Fruit fly (Drosophila melanogaster): ENCODE results near the gene dgt4.

dgt4 gene

DNA sequence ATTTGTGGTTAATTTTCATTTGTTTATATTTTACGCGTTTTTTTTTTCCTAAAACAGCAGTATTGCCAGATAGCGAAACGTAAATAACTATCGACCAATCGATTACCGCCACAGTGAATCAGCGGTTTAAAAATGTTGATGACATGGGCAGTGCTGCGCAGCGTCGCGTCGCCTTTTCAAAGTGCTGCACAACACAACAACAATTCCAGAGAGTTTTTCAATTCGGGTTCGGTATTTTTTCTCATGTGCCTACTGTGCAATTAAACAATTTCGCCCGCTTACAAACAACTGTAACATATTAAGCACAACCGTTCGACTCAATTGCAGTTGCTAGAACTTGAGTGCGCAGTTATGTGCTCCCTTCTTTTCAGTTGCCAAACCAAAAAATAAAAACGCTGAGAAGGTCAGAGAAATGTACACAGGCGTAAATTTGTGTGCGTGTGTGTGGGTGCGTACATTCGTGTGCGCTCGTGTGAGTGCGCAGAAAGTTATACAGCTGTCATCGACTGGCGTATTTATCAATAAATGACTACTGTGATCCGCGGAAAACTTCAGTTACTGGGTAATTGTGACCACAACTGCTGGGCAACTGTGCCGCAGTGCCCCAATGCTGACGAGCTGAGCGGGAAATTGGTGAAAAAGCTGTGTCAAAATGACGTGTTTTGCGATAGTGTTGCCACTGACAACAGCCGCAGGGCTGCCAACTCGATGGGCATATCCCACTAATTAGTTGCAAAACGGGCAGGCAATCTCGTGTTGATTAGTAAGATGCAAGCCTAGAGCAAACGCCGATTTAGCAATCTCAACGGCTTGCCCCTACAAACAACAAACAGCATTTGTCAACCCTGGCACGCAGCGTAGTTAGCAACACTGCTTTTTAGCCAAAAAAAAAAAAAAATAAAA, 3.6 kb downstream of the dgt4 start, which contains the start of the genes tyf and Tip60 (continued):
- TF ChIP-seq CG6765 (GFP tag; optimal IDR thresholded peaks at IDR 0.05) = no peak
- TF ChIP-seq tup (GFP tag; optimal IDR thresholded peaks at IDR 0.05) = no peak
- TF ChIP-seq BtbVII (GFP tag; optimal IDR thresholded peaks at IDR 0.05) = no peak
- TF ChIP-seq CG14860 (GFP tag; IDR thresholded peaks at IDR 0.05; ENCODE audit: partially characterized antibody) = peak; percentile 38; the same call in 1 of the 3 replicates
- TF ChIP-seq Ptx1 (GFP tag; IDR thresholded peaks at IDR 0.05) = no peak
- no peak for TF ChIP-seq cas (GFP tag; IDR thresholded peaks at IDR 0.05)
- TF ChIP-seq CG3838 (GFP tag; optimal IDR thresholded peaks at IDR 0.05) = no peak
- TF ChIP-seq PHDP (tag; optimal IDR thresholded peaks at IDR 0.05) = no peak
- no peak for TF ChIP-seq Mes4 (GFP tag; optimal IDR thresholded peaks at IDR 0.05)
- TF ChIP-seq CG11456 (GFP tag; IDR thresholded peaks at IDR 0.05) = 0 out of 3 replicates have a peak, but pooled peaks have one; percentile 22
- no peak for TF ChIP-seq CG1647 (GFP tag; optimal IDR thresholded peaks at IDR 0.05)
- TF ChIP-seq Neu2 (GFP tag; optimal IDR thresholded peaks at IDR 0.05; ENCODE audit: borderline replicate concordance) = no peak
- TF ChIP-seq fd64A (GFP tag; optimal IDR thresholded peaks at IDR 0.05) = no peak
- TF ChIP-seq inv (GFP tag; IDR thresholded peaks at IDR 0.05; ENCODE audit: partially characterized antibody) = no peak; the same call in 1 of the 2 replicates
- TF ChIP-seq CG9437 (GFP tag; optimal IDR thresholded peaks at IDR 0.05) = no peak
- TF ChIP-seq kah (GFP tag; optimal IDR thresholded peaks at IDR 0.05) = no peak
- 0 out of 3 replicates have a peak, but pooled peaks have one; percentile 47 for TF ChIP-seq so (GFP tag; IDR thresholded peaks at IDR 0.05)
- no peak for TF ChIP-seq CG31365 (tag; optimal IDR thresholded peaks at IDR 0.05)
- TF ChIP-seq phol (tag; optimal IDR thresholded peaks at IDR 0.05) = peak; percentile 79
- TF ChIP-seq Xrp1 (GFP tag; IDR thresholded peaks at IDR 0.05) = no peak
- TF ChIP-seq gsb-n (tag; optimal IDR thresholded peaks at IDR 0.05) = no peak
- no peak for TF ChIP-seq ac (GFP tag; optimal IDR thresholded peaks at IDR 0.05)
- no peak for TF ChIP-seq CG7928 (GFP tag; optimal IDR thresholded peaks at IDR 0.05)
- no peak for TF ChIP-seq CG15696 (tag; optimal IDR thresholded peaks at IDR 0.05)
- no peak for TF ChIP-seq TFAM (GFP tag; optimal IDR thresholded peaks at IDR 0.05)
- no peak for TF ChIP-seq gt (GFP tag; IDR thresholded peaks at IDR 0.05)
- no peak for TF ChIP-seq ase (GFP tag; IDR thresholded peaks at IDR 0.05)
- TF ChIP-seq CG13775 (GFP tag; optimal IDR thresholded peaks at IDR 0.05) = no peak
- no peak for TF ChIP-seq z (GFP tag; IDR thresholded peaks at IDR 0.05)
- TF ChIP-seq grau (tag; optimal IDR thresholded peaks at IDR 0.05) = no peak
- TF ChIP-seq fu2 (GFP tag; optimal IDR thresholded peaks at IDR 0.05) = no peak
- TF ChIP-seq Fer1 (GFP tag; optimal IDR thresholded peaks at IDR 0.05) = no peak
- peak; percentile 20 for TF ChIP-seq Nf-YC (tag; optimal IDR thresholded peaks at IDR 0.05)
- TF ChIP-seq CG34422 (GFP tag; IDR thresholded peaks at IDR 0.05) = no peak
- no peak for TF ChIP-seq Meics (GFP tag; optimal IDR thresholded peaks at IDR 0.05)
- TF ChIP-seq emc (GFP tag; optimal IDR thresholded peaks at IDR 0.05) = no peak
- no peak for TF ChIP-seq CG10979 (tag; optimal IDR thresholded peaks at IDR 0.05)
- peak; percentile 42 for TF ChIP-seq CG14710 (tag; optimal IDR thresholded peaks at IDR 0.05)
- TF ChIP-seq gce (GFP tag; IDR thresholded peaks at IDR 0.05) = no peak
- TF ChIP-seq rib (GFP tag; IDR thresholded peaks at IDR 0.05) = no peak
- TF ChIP-seq HLH54F (GFP tag; optimal IDR thresholded peaks at IDR 0.05) = peak; percentile 37
- TF ChIP-seq crol (GFP tag; IDR thresholded peaks at IDR 0.05) = no peak
- TF ChIP-seq klu (GFP tag; IDR thresholded peaks at IDR 0.05) = no peak
- TF ChIP-seq B-H2 (GFP tag; optimal IDR thresholded peaks at IDR 0.05) = no peak
- TF ChIP-seq CG2678 (tag; optimal IDR thresholded peaks at IDR 0.05) = no peak
- TF ChIP-seq CG12104 (GFP tag; optimal IDR thresholded peaks at IDR 0.05) = no peak
- TF ChIP-seq oc (tag; optimal IDR thresholded peaks at IDR 0.05) = no peak
- peak; percentile 11 for TF ChIP-seq tin (GFP tag; optimal IDR thresholded peaks at IDR 0.05)
- no peak for TF ChIP-seq Dip3 (GFP tag; optimal IDR thresholded peaks at IDR 0.05)
- TF ChIP-seq CG12071 (GFP tag; optimal IDR thresholded peaks at IDR 0.05) = no peak

Measured in whole organism, embryonic.